Worm (Caenorhabditis elegans) whole organism, early embryonic: ENCODE data around the gene T19C4.24.

Source experiments
- F13C5.2 ChIP-seq: sonication (generic microtip); optimal IDR thresholded peaks from 2 replicates; lab custom pipeline; 2017; ENCODE audit warnings: mild to moderate bottlenecking, missing genetic modification characterization, inconsistent platforms, missing compliant biosample characterization
- ama-1 ChIP-seq: fragments of 150-350 bp; optimal IDR thresholded peaks from 2 replicates; lab custom pipeline; 2014
- ceh-36 ChIP-seq: sonication (generic microtip); optimal IDR thresholded peaks from 2 replicates; lab custom pipeline; 2016; ENCODE audit warnings: missing genetic modification characterization, inconsistent platforms, missing compliant biosample characterization
- flt-1 ChIP-seq: fragments of 200-800 bp; sonication (Bioruptor generic); IDR thresholded peaks from 2 replicates; pipeline ENCODE4 v1.3.6; 2022; ENCODE audit warnings: missing genetic modification characterization, missing compliant biosample characterization
- pes-1 ChIP-seq: fragments of 200-800 bp; sonication (Bioruptor generic); IDR thresholded peaks from 2 replicates; pipeline ENCODE4 v1.3.6; 2022; ENCODE audit warnings: missing genetic modification reagents, missing genetic modification characterization, missing compliant biosample characterization

- TF ChIP-seq flt-1 (GFP tag; lab: Robert Waterston, UW) (no peak), pes-1 (GFP tag; lab: Robert Waterston, UW) (no peak), ama-1 (lab: Kevin White, UChicago) (no peak), ceh-36 (tag; lab: Kevin White, UChicago) (no peak), F13C5.2 (tag; lab: Kevin White, UChicago) (no peak)
These were observed 24.3 kb downstream of the T19C4.24 start, which contains the start of gene mboa-2 for ce11 chrV:11122466-11122865.
